Worm (Caenorhabditis elegans) whole organism, young adult: ENCODE data around the gene Y69A2AR.46.
A peak's percentile ranks its signal among the peaks of the same experiment; 100 is the strongest.

Source experiments
- B0035.1 ChIP-seq: sonication (generic microtip); optimal IDR thresholded peaks from 2 replicates; lab custom pipeline; 2016; ENCODE audit warnings: missing genetic modification characterization, mild to moderate bottlenecking, missing compliant biosample characterization, missing genotype, missing genetic modification reagents
- B0261.1 ChIP-seq: sonication (generic microtip); optimal IDR thresholded peaks from 2 replicates; lab custom pipeline; 2016; ENCODE audit warnings: mild to moderate bottlenecking, missing genetic modification characterization, moderate library complexity, missing compliant biosample characterization
- F55B11.4 ChIP-seq: sonication (generic microtip); optimal IDR thresholded peaks from 2 replicates; lab custom pipeline; 2016; ENCODE audit warnings: missing compliant biosample characterization, missing genetic modification characterization, borderline replicate concordance; ENCODE audit not compliant: insufficient read depth
- Y56A3A.18 ChIP-seq: fragments of 200-800 bp; sonication (Bioruptor generic); IDR thresholded peaks from 2 replicates; pipeline ENCODE4 v1.3.6; 2022; ENCODE audit warnings: missing genetic modification reagents, missing genetic modification characterization, missing compliant biosample characterization
- Y95B8A.8 ChIP-seq: fragments of 200-800 bp; sonication (Bioruptor generic); IDR thresholded peaks from 2 replicates; pipeline ENCODE4 v1.3.6; 2022; ENCODE audit warnings: missing genetic modification reagents, missing genetic modification characterization, missing compliant biosample characterization
- ZK185.1 ChIP-seq: sonication (generic microtip); optimal IDR thresholded peaks from 2 replicates; lab custom pipeline; 2016; ENCODE audit warnings: mild to moderate bottlenecking, missing genetic modification characterization, missing compliant biosample characterization; ENCODE audit not compliant: poor library complexity, severe bottlenecking
- aptf-2 ChIP-seq: fragments of 200-800 bp; sonication (Bioruptor generic); conservative IDR thresholded peaks from 2 replicates; pipeline ENCODE4 v1.3.6; 2022; ENCODE audit warnings: missing genetic modification reagents, missing genetic modification characterization, missing compliant biosample characterization
- attf-3 ChIP-seq: fragments of 200-800 bp; sonication (Bioruptor generic); conservative IDR thresholded peaks from 2 replicates; pipeline ENCODE4 v1.3.6; 2022; ENCODE audit warnings: missing genetic modification reagents, missing genetic modification characterization, missing compliant biosample characterization
- attf-6 ChIP-seq: fragments of 200-800 bp; sonication (Bioruptor generic); IDR thresholded peaks from 2 replicates; pipeline ENCODE4 v1.3.6; 2022; ENCODE audit warnings: missing genetic modification reagents, missing genetic modification characterization, missing compliant biosample characterization
- cebp-1 ChIP-seq, 2 experiments: fragments of 200-800 bp in 1 of 2; sonication (Bioruptor generic) in 1 of 2; sonication (generic microtip) in 1 of 2; IDR thresholded peaks in 1 of 2; optimal IDR thresholded peaks in 1 of 2; 2 replicates each; pipeline versions ENCODE4 v1.3.6 to Lab custom; 2017 to 2022; ENCODE audit warnings: missing compliant biosample characterization in 2 of 2, missing genetic modification characterization in 2 of 2, mild to moderate bottlenecking in 1 of 2, missing genetic modification reagents in 1 of 2, moderate library complexity in 1 of 2
- ceh-40 ChIP-seq: fragments of 200-800 bp; sonication (Bioruptor generic); IDR thresholded peaks from 2 replicates; pipeline ENCODE4 v1.3.6; 2022; ENCODE audit warnings: missing genetic modification characterization, missing compliant biosample characterization
- egl-44 ChIP-seq: fragments of 200-800 bp; sonication (Bioruptor generic); IDR thresholded peaks from 2 replicates; pipeline ENCODE4 v1.3.6; 2022; ENCODE audit warnings: missing genetic modification reagents, missing genetic modification characterization, missing compliant biosample characterization
- ets-4 ChIP-seq: fragments of 200-800 bp; sonication (Bioruptor generic); optimal IDR thresholded peaks from 2 replicates; lab custom pipeline; 2018; ENCODE audit warnings: mild to moderate bottlenecking, missing genetic modification characterization, missing compliant biosample characterization
- fkh-3 ChIP-seq: sonication (generic microtip); optimal IDR thresholded peaks from 2 replicates; lab custom pipeline; 2016; ENCODE audit warnings: mild to moderate bottlenecking, missing genetic modification characterization, missing compliant biosample characterization
- him-1 ChIP-seq: sonication (generic microtip); optimal IDR thresholded peaks from 2 replicates; lab custom pipeline; 2016; ENCODE audit warnings: missing genotype, missing genetic modification reagents, missing genetic modification characterization, missing compliant biosample characterization
- lin-40 ChIP-seq: sonication (generic microtip); optimal IDR thresholded peaks from 2 replicates; lab custom pipeline; 2016; ENCODE audit warnings: missing genetic modification characterization, mild to moderate bottlenecking, missing compliant biosample characterization, missing genotype, missing genetic modification reagents
- madf-3 ChIP-seq: fragments of 200-800 bp; sonication (Bioruptor generic); IDR thresholded peaks from 2 replicates; pipeline ENCODE4 v1.3.6; 2022; ENCODE audit warnings: missing genetic modification reagents, missing genetic modification characterization, missing compliant biosample characterization
- mxl-1 ChIP-seq: sonication (generic microtip); optimal IDR thresholded peaks from 2 replicates; lab custom pipeline; 2016; ENCODE audit warnings: missing genetic modification characterization, missing compliant biosample characterization
- nhr-179 ChIP-seq: sonication (generic microtip); optimal IDR thresholded peaks from 2 replicates; lab custom pipeline; 2016; ENCODE audit warnings: mild to moderate bottlenecking, missing genetic modification characterization, missing compliant biosample characterization
- rpc-1 ChIP-seq, 2 experiments: fragments of 150-350 bp in 1 of 2; sonication (generic microtip) in 1 of 2; optimal IDR thresholded peaks; 2 replicates each; lab custom pipeline; 2014 to 2018; ENCODE audit warnings: missing biosample characterization in 1 of 2, missing genetic modification characterization in 1 of 2, missing genetic modification reagents in 1 of 2, missing genotype in 1 of 2
- snpc-3.4 ChIP-seq: sonication (generic microtip); optimal IDR thresholded peaks from 2 replicates; lab custom pipeline; 2017; ENCODE audit warnings: missing genetic modification characterization, mild to moderate bottlenecking, missing compliant biosample characterization, antibody characterized with exemption, moderate library complexity, missing genotype, missing genetic modification reagents
- somi-1 ChIP-seq: fragments of 200-800 bp; sonication (Bioruptor generic); optimal IDR thresholded peaks from 2 replicates; lab custom pipeline; 2018; ENCODE audit warnings: mild to moderate bottlenecking, missing genetic modification characterization, missing compliant biosample characterization
- tlf-1 ChIP-seq: fragments of 200-800 bp; sonication (Bioruptor generic); optimal IDR thresholded peaks from 2 replicates; lab custom pipeline; 2018; ENCODE audit warnings: mild to moderate bottlenecking, missing genetic modification characterization, missing compliant biosample characterization
- unc-62 ChIP-seq: fragments of 150-350 bp; optimal IDR thresholded peaks from 2 replicates; lab custom pipeline; 2014; ENCODE audit warnings: missing biosample characterization, missing genetic modification reagents, missing genetic modification characterization
- zim-3 ChIP-seq: sonication (generic microtip); optimal IDR thresholded peaks from 2 replicates; lab custom pipeline; 2017; ENCODE audit warnings: mild to moderate bottlenecking, missing genetic modification characterization, moderate library complexity, missing compliant biosample characterization

Y69A2AR.46 gene

ce11 chrIV:2610409-2610808 lies 49.0 kb downstream of the Y69A2AR.46 start, which contains the start of gene Y69A2AR.32 (continued):
- TF ChIP-seq him-1: no peak
- no peak for TF ChIP-seq rpc-1 (optimal IDR thresholded peaks at IDR 0.05; lab: Kevin White, UChicago)
- no peak for TF ChIP-seq rpc-1 (tag; optimal IDR thresholded peaks at IDR 0.05; lab: Kevin White, UChicago)
- no peak for TF ChIP-seq lin-40 (tag; lab: Kevin White, UChicago)
- TF ChIP-seq ZK185.1 (tag; lab: Kevin White, UChicago): no peak
- TF ChIP-seq Y56A3A.18: no peak
- no peak for TF ChIP-seq B0261.1
- TF ChIP-seq nhr-179 (tag; lab: Kevin White, UChicago): no peak
- no peak for TF ChIP-seq egl-44 (GFP tag; lab: Robert Waterston, UW)
- TF ChIP-seq unc-62 (GFP tag; lab: Kevin White, UChicago): no peak
- no peak for TF ChIP-seq ets-4 (GFP tag; lab: Kevin White, UChicago)
- no peak for TF ChIP-seq F55B11.4 (tag; lab: Kevin White, UChicago)
- no peak for TF ChIP-seq fkh-3 (tag; lab: Kevin White, UChicago)
- TF ChIP-seq zim-3 (tag; lab: Kevin White, UChicago): peak; percentile 45
- TF ChIP-seq tlf-1 (GFP tag; lab: Kevin White, UChicago): no peak
- TF ChIP-seq B0035.1 (tag; lab: Kevin White, UChicago): no peak
- TF ChIP-seq somi-1 (GFP tag; lab: Kevin White, UChicago): no peak
- no peak for TF ChIP-seq cebp-1 (GFP tag; IDR thresholded peaks at IDR 0.05; lab: Robert Waterston, UW)
- peak; percentile 5 for TF ChIP-seq cebp-1 (tag; optimal IDR thresholded peaks at IDR 0.05; lab: Kevin White, UChicago)
- no peak for TF ChIP-seq Y95B8A.8 (GFP tag; lab: Robert Waterston, UW)
- TF ChIP-seq madf-3 (GFP tag; lab: Robert Waterston, UW): peak; percentile 80; the same call in 1 of the 2 replicates
- no peak for TF ChIP-seq aptf-2 (GFP tag; lab: Robert Waterston, UW)
- no peak for TF ChIP-seq attf-6

- no peak for TF ChIP-seq ceh-40
- TF ChIP-seq snpc-3.4 (tag; lab: Kevin White, UChicago): no peak
- peak; percentile 87 for TF ChIP-seq attf-3 (GFP tag; lab: Robert Waterston, UW)
- no peak for TF ChIP-seq mxl-1 (tag; lab: Kevin White, UChicago)
Observed at ce11 chrIV:2610974-2611373, 49.5 kb downstream of the Y69A2AR.46 start.
